Worm (Caenorhabditis elegans) whole organism, young adult: ENCODE results near the gene npr-26.

Experiments used
- B0035.1 ChIP-seq: sonication (generic microtip); optimal IDR thresholded peaks from 2 replicates; lab custom pipeline; 2016; ENCODE audit warnings: missing genetic modification characterization, mild to moderate bottlenecking, missing compliant biosample characterization, missing genotype, missing genetic modification reagents
- D2030.7 ChIP-seq: fragments of 200-800 bp; sonication (Bioruptor generic); IDR thresholded peaks from 2 replicates; pipeline ENCODE4 v1.3.6; 2022; ENCODE audit warnings: missing genetic modification reagents, missing genetic modification characterization, missing compliant biosample characterization
- F39B2.1 ChIP-seq: fragments of 200-800 bp; sonication (Bioruptor generic); IDR thresholded peaks from 2 replicates; pipeline ENCODE4 v1.3.6; 2022; ENCODE audit warnings: missing genetic modification reagents, missing genetic modification characterization, missing compliant biosample characterization
- F49E8.2 ChIP-seq: sonication (generic microtip); optimal IDR thresholded peaks from 3 replicates; lab custom pipeline; 2017; ENCODE audit warnings: missing genetic modification characterization, mild to moderate bottlenecking, missing compliant biosample characterization, antibody characterized with exemption, moderate library complexity; ENCODE audit not compliant: insufficient read depth
- attf-6 ChIP-seq: fragments of 200-800 bp; sonication (Bioruptor generic); IDR thresholded peaks from 2 replicates; pipeline ENCODE4 v1.3.6; 2022; ENCODE audit warnings: missing genetic modification reagents, missing genetic modification characterization, missing compliant biosample characterization
- cebp-1 ChIP-seq, 2 experiments: fragments of 200-800 bp in 1 of 2; sonication (Bioruptor generic) in 1 of 2; sonication (generic microtip) in 1 of 2; IDR thresholded peaks in 1 of 2; optimal IDR thresholded peaks in 1 of 2; 2 replicates each; pipeline versions ENCODE4 v1.3.6 to Lab custom; 2017 to 2022; ENCODE audit warnings: missing compliant biosample characterization in 2 of 2, missing genetic modification characterization in 2 of 2, mild to moderate bottlenecking in 1 of 2, missing genetic modification reagents in 1 of 2, moderate library complexity in 1 of 2
- lin-54 ChIP-seq: fragments of 200-800 bp; sonication (Bioruptor generic); optimal IDR thresholded peaks from 2 replicates; lab custom pipeline; 2018; ENCODE audit warnings: mild to moderate bottlenecking, missing genetic modification characterization, missing compliant biosample characterization
- madf-8 ChIP-seq: fragments of 200-800 bp; sonication (Bioruptor generic); conservative IDR thresholded peaks from 2 replicates; pipeline ENCODE4 v1.3.6; 2022; ENCODE audit warnings: missing genetic modification reagents, missing genetic modification characterization, missing compliant biosample characterization
- nfya-2 ChIP-seq: fragments of 200-800 bp; sonication (Bioruptor generic); IDR thresholded peaks from 2 replicates; pipeline ENCODE4 v1.3.6; 2022; ENCODE audit warnings: missing genetic modification reagents, missing genetic modification characterization, missing compliant biosample characterization
- repo-1 ChIP-seq: sonication (generic microtip); optimal IDR thresholded peaks from 2 replicates; lab custom pipeline; 2017; ENCODE audit warnings: mild to moderate bottlenecking, missing genetic modification characterization, missing compliant biosample characterization
- unc-62 ChIP-seq: fragments of 150-350 bp; optimal IDR thresholded peaks from 2 replicates; lab custom pipeline; 2014; ENCODE audit warnings: missing biosample characterization, missing genetic modification reagents, missing genetic modification characterization
- xnd-1 ChIP-seq: sonication (generic microtip); optimal IDR thresholded peaks from 2 replicates; lab custom pipeline; 2016; ENCODE audit warnings: missing genotype, missing genetic modification reagents, missing genetic modification characterization, missing compliant biosample characterization
- ztf-18 ChIP-seq: sonication (generic microtip); optimal IDR thresholded peaks from 2 replicates; lab custom pipeline; 2016; ENCODE audit warnings: missing genotype, mild to moderate bottlenecking, missing genetic modification characterization, missing compliant biosample characterization

- TF ChIP-seq madf-8 (GFP tag; lab: Robert Waterston, UW) (no peak), F39B2.1 (GFP tag; lab: Robert Waterston, UW) (no peak), ztf-18 (tag; lab: Kevin White, UChicago) (no peak), xnd-1 (tag; lab: Kevin White, UChicago) (no peak), D2030.7 (GFP tag; lab: Robert Waterston, UW) (no peak), unc-62 (GFP tag; lab: Kevin White, UChicago) (no peak), F49E8.2 (no peak), cebp-1 (GFP tag; IDR thresholded peaks at IDR 0.05; lab: Robert Waterston, UW) (no peak), cebp-1 (tag; optimal IDR thresholded peaks at IDR 0.05; lab: Kevin White, UChicago) (no peak), B0035.1 (no peak), lin-54 (GFP tag; lab: Kevin White, UChicago) (no peak), nfya-2 (no peak), attf-6 (GFP tag; lab: Robert Waterston, UW) (no peak), repo-1 (tag; lab: Kevin White, UChicago) (no peak)
These were observed 56.5 kb downstream of the npr-26 start, which contains the start of gene clec-202 for ce11 chrIV:17361143-17361542.
